Fruit fly (Drosophila melanogaster) whole organism, embryonic: ENCODE results near the gene Lamtor5.

Source experiments
- ATbp ChIP-seq: fragments of 200-800 bp; sonication (Bioruptor generic); optimal IDR thresholded peaks from 2 replicates; lab custom pipeline; 2017; ENCODE audit warnings: missing biosample characterization, mild to moderate bottlenecking, missing genetic modification characterization, missing genetic modification reagents
- C15 ChIP-seq: fragments of 200-800 bp; sonication (Bioruptor generic); IDR thresholded peaks from 3 replicates; pipeline ENCODE4 v1.3.6; 2022; ENCODE audit warnings: missing biosample characterization, missing genetic modification characterization
- CG10274 ChIP-seq: fragments of 200-800 bp; sonication (Bioruptor generic); optimal IDR thresholded peaks from 3 replicates; lab custom pipeline; 2017; ENCODE audit warnings: missing biosample characterization, mild to moderate bottlenecking, missing genetic modification characterization
- CG10321 ChIP-seq: fragments of 200-800 bp; sonication (Bioruptor generic); IDR thresholded peaks from 2 replicates; pipeline ENCODE4 v1.3.6; 2022; ENCODE audit warnings: missing biosample characterization, missing genetic modification characterization
- CG12219 ChIP-seq: fragments of 200-800 bp; sonication (Bioruptor generic); optimal IDR thresholded peaks from 3 replicates; lab custom pipeline; 2018; ENCODE audit warnings: missing biosample characterization, mild to moderate bottlenecking, missing genetic modification characterization
- CG13287 ChIP-seq: fragments of 200-800 bp; sonication (Bioruptor generic); IDR thresholded peaks from 2 replicates; pipeline ENCODE4 v1.3.6; 2022; ENCODE audit warnings: missing biosample characterization, missing genetic modification characterization; ENCODE audit not compliant: partially characterized antibody
- CG18619 ChIP-seq: fragments of 200-800 bp; sonication (Bioruptor generic); optimal IDR thresholded peaks from 3 replicates; lab custom pipeline; 2017; ENCODE audit warnings: missing biosample characterization, mild to moderate bottlenecking, missing genetic modification characterization
- CG2129 ChIP-seq: fragments of 200-800 bp; sonication (Bioruptor generic); IDR thresholded peaks from 2 replicates; pipeline ENCODE4 v1.3.6; 2022; ENCODE audit warnings: missing biosample characterization, missing genetic modification characterization; ENCODE audit not compliant: partially characterized antibody
- CG3281 ChIP-seq: fragments of 200-800 bp; sonication (Bioruptor generic); optimal IDR thresholded peaks from 3 replicates; lab custom pipeline; 2017; ENCODE audit warnings: missing biosample characterization, mild to moderate bottlenecking, missing genetic modification characterization
- CG4360 ChIP-seq: fragments of 200-800 bp; sonication (Bioruptor generic); IDR thresholded peaks from 2 replicates; pipeline ENCODE4 v1.3.6; 2022; ENCODE audit warnings: missing biosample characterization, missing genetic modification characterization
- CG7786 ChIP-seq: fragments of 200-800 bp; sonication (Bioruptor generic); optimal IDR thresholded peaks from 2 replicates; lab custom pipeline; 2016; ENCODE audit warnings: missing biosample characterization, missing genetic modification characterization
- CG7928 ChIP-seq: fragments of 200-800 bp; sonication (Bioruptor generic); optimal IDR thresholded peaks from 2 replicates; lab custom pipeline; 2017; ENCODE audit warnings: missing biosample characterization, mild to moderate bottlenecking, missing genetic modification characterization
- CG8290 ChIP-seq, 3 experiments: fragments of 200-800 bp; sonication (Bioruptor generic); optimal IDR thresholded peaks; 2 replicates each; lab custom pipeline; 2016 to 2019; ENCODE audit warnings: missing biosample characterization in 3 of 3, missing genetic modification characterization in 3 of 3, mild to moderate bottlenecking in 2 of 3, moderate library complexity in 1 of 3
- CG8359 ChIP-seq: fragments of 200-800 bp; sonication (Bioruptor generic); optimal IDR thresholded peaks from 2 replicates; lab custom pipeline; 2017; ENCODE audit warnings: missing biosample characterization, mild to moderate bottlenecking, missing genetic modification characterization, borderline replicate concordance
- CG9817 ChIP-seq: fragments of 200-800 bp; sonication (Bioruptor generic); optimal IDR thresholded peaks from 2 replicates; lab custom pipeline; 2018; ENCODE audit warnings: missing biosample characterization, mild to moderate bottlenecking, missing genetic modification characterization, moderate library complexity
- Eip74EF ChIP-seq, 2 experiments: fragments of 200-800 bp in 1 of 2; fragments of >200 bp in 1 of 2; sonication (Bioruptor generic) in 1 of 2; optimal IDR thresholded peaks; 2 replicates each; lab custom pipeline; 2017 to 2019; ENCODE audit warnings: missing biosample characterization in 2 of 2, missing genetic modification characterization in 2 of 2, mild to moderate bottlenecking in 1 of 2, moderate library complexity in 1 of 2
- HmgZ ChIP-seq: fragments of 200-800 bp; sonication (Bioruptor generic); optimal IDR thresholded peaks from 2 replicates; lab custom pipeline; 2018; ENCODE audit warnings: missing biosample characterization, mild to moderate bottlenecking, missing genetic modification characterization
- Hr51 ChIP-seq, 2 experiments: fragments of 200-800 bp; sonication (Bioruptor generic); optimal IDR thresholded peaks; 2 replicates in 1 of 2; 3 replicates in 1 of 2; lab custom pipeline; 2016 to 2018; ENCODE audit warnings: missing biosample characterization in 2 of 2, missing genetic modification characterization in 2 of 2, mild to moderate bottlenecking in 1 of 2, moderate library complexity in 1 of 2
- Kr ChIP-seq: fragments of 200-800 bp; sonication (Bioruptor generic); optimal IDR thresholded peaks from 2 replicates; lab custom pipeline; 2017; ENCODE audit warnings: missing biosample characterization, mild to moderate bottlenecking, missing genetic modification characterization
- NC2β ChIP-seq: fragments of 200-800 bp; sonication (Bioruptor generic); optimal IDR thresholded peaks from 2 replicates; lab custom pipeline; 2016; ENCODE audit warnings: missing biosample characterization, missing genetic modification characterization
- Neu2 ChIP-seq: fragments of 200-800 bp; sonication (Bioruptor generic); optimal IDR thresholded peaks from 3 replicates; lab custom pipeline; 2016; ENCODE audit warnings: missing biosample characterization, missing genetic modification characterization, borderline replicate concordance
- Nf-YA ChIP-seq: fragments of 200-800 bp; sonication (Bioruptor generic); IDR thresholded peaks from 2 replicates; pipeline ENCODE4 v1.3.6; 2022; ENCODE audit warnings: missing biosample characterization, missing genetic modification characterization
- Nf-YB ChIP-seq: fragments of 200-800 bp; sonication (Bioruptor generic); optimal IDR thresholded peaks from 3 replicates; lab custom pipeline; 2019; ENCODE audit warnings: missing biosample characterization, mild to moderate bottlenecking, missing genetic modification characterization, moderate library complexity
- Pdp1 ChIP-seq, 2 experiments: fragments of 200-800 bp; sonication (Bioruptor generic); optimal IDR thresholded peaks; 3 replicates each; lab custom pipeline; 2016; ENCODE audit warnings: missing biosample characterization in 2 of 2, missing genetic modification characterization in 2 of 2, mild to moderate bottlenecking in 1 of 2, moderate library complexity in 1 of 2
- Six4 ChIP-seq: fragments of 200-800 bp; sonication (Bioruptor generic); optimal IDR thresholded peaks from 2 replicates; lab custom pipeline; 2016; ENCODE audit warnings: missing biosample characterization, missing genetic modification characterization
- Sry-δ ChIP-seq: fragments of 200-800 bp; sonication (Bioruptor generic); optimal IDR thresholded peaks from 2 replicates; lab custom pipeline; 2016; ENCODE audit warnings: missing biosample characterization, missing genetic modification characterization
- Trl ChIP-seq, 3 experiments: fragments of >200 bp in 2 of 3; fragments of 200-800 bp in 1 of 3; sonication (Bioruptor generic) in 1 of 3; optimal IDR thresholded peaks; 2 replicates in 1 of 3; 3 replicates in 2 of 3; lab custom pipeline; 2016 to 2017; ENCODE audit warnings: missing biosample characterization in 1 of 3, missing genetic modification characterization in 1 of 3
- Vsx1 ChIP-seq: fragments of 200-800 bp; sonication (Bioruptor generic); optimal IDR thresholded peaks from 2 replicates; lab custom pipeline; 2017; ENCODE audit warnings: missing biosample characterization, mild to moderate bottlenecking, missing genetic modification characterization, missing genetic modification reagents
- ab ChIP-seq: fragments of 200-800 bp; sonication (Bioruptor generic); optimal IDR thresholded peaks from 2 replicates; lab custom pipeline; 2016; ENCODE audit warnings: missing biosample characterization, missing genetic modification characterization
- ase ChIP-seq: fragments of 200-800 bp; sonication (Bioruptor generic); IDR thresholded peaks from 3 replicates; pipeline ENCODE4 v1.3.6; 2022; ENCODE audit warnings: missing biosample characterization, missing genetic modification characterization
- chinmo ChIP-seq: fragments of 200-800 bp; sonication (Bioruptor generic); IDR thresholded peaks from 4 replicates; pipeline ENCODE4 v1.3.6; 2022; ENCODE audit warnings: missing biosample characterization, missing genetic modification characterization; ENCODE audit not compliant: partially characterized antibody
- cwo ChIP-seq: fragments of 200-800 bp; sonication (Bioruptor generic); optimal IDR thresholded peaks from 3 replicates; lab custom pipeline; 2017; ENCODE audit warnings: missing biosample characterization, missing genetic modification characterization, mild to moderate bottlenecking, moderate library complexity, missing genetic modification reagents
- eve ChIP-seq, 2 experiments: fragments of >200 bp; optimal IDR thresholded peaks; 2 replicates each; lab custom pipeline; 2017; ENCODE audit warnings: missing biosample characterization in 2 of 2, missing genetic modification characterization in 2 of 2
- ham ChIP-seq: fragments of 200-800 bp; sonication (Bioruptor generic); IDR thresholded peaks from 2 replicates; pipeline ENCODE4 v1.3.6; 2022; ENCODE audit warnings: missing biosample characterization, missing genetic modification characterization
- lov ChIP-seq, 2 experiments: fragments of 200-800 bp in 1 of 2; fragments of >200 bp in 1 of 2; sonication (Bioruptor generic) in 1 of 2; IDR thresholded peaks in 1 of 2; optimal IDR thresholded peaks in 1 of 2; 2 replicates in 1 of 2; 3 replicates in 1 of 2; pipeline versions ENCODE4 v1.3.6 to Lab custom; 2017 to 2022; ENCODE audit warnings: missing biosample characterization in 1 of 2, missing genetic modification characterization in 1 of 2
- phol ChIP-seq: fragments of 200-800 bp; sonication (Bioruptor generic); optimal IDR thresholded peaks from 3 replicates; lab custom pipeline; 2018; ENCODE audit warnings: missing biosample characterization, mild to moderate bottlenecking, missing genetic modification characterization, moderate library complexity
- pita ChIP-seq: fragments of 200-800 bp; sonication (Bioruptor generic); optimal IDR thresholded peaks from 2 replicates; lab custom pipeline; 2017; ENCODE audit warnings: missing biosample characterization, mild to moderate bottlenecking, missing genetic modification characterization
- salm ChIP-seq: fragments of 200-800 bp; sonication (Bioruptor generic); optimal IDR thresholded peaks from 2 replicates; lab custom pipeline; 2018; ENCODE audit warnings: missing biosample characterization, mild to moderate bottlenecking, missing genetic modification characterization
- scrt ChIP-seq: fragments of 200-800 bp; sonication (Bioruptor generic); optimal IDR thresholded peaks from 2 replicates; lab custom pipeline; 2018; ENCODE audit warnings: missing biosample characterization, mild to moderate bottlenecking, missing genetic modification characterization, moderate library complexity
- sd ChIP-seq: fragments of 200-800 bp; sonication (Bioruptor generic); optimal IDR thresholded peaks from 3 replicates; lab custom pipeline; 2018; ENCODE audit warnings: missing biosample characterization, mild to moderate bottlenecking, missing genetic modification characterization, moderate library complexity
- sens-2 ChIP-seq: fragments of 200-800 bp; sonication (Bioruptor generic); IDR thresholded peaks from 2 replicates; pipeline ENCODE4 v1.3.6; 2022; ENCODE audit warnings: missing biosample characterization, missing genetic modification characterization
- slou ChIP-seq: fragments of 200-800 bp; sonication (Bioruptor generic); optimal IDR thresholded peaks from 3 replicates; lab custom pipeline; 2016; ENCODE audit warnings: missing biosample characterization, missing genetic modification characterization
- tgo ChIP-seq: fragments of 200-800 bp; sonication (Bioruptor generic); IDR thresholded peaks from 3 replicates; pipeline ENCODE4 v1.3.6; 2022; ENCODE audit warnings: missing biosample characterization, missing genetic modification characterization
- ttk ChIP-seq: fragments of 200-800 bp; sonication (Bioruptor generic); IDR thresholded peaks from 2 replicates; pipeline ENCODE4 v2.1.2; 2022; ENCODE audit warnings: missing biosample characterization, missing genetic modification characterization
- tup ChIP-seq: fragments of 200-800 bp; sonication (Bioruptor generic); optimal IDR thresholded peaks from 2 replicates; lab custom pipeline; 2016; ENCODE audit warnings: missing biosample characterization, mild to moderate bottlenecking, missing genetic modification characterization, moderate library complexity
- usp ChIP-seq: fragments of >200 bp; optimal IDR thresholded peaks from 2 replicates; lab custom pipeline; 2017; ENCODE audit warnings: missing biosample characterization, missing genetic modification characterization
- vfl ChIP-seq: fragments of 200-800 bp; sonication (Bioruptor generic); optimal IDR thresholded peaks from 2 replicates; lab custom pipeline; 2016; ENCODE audit warnings: missing biosample characterization, missing genetic modification characterization
- vnd ChIP-seq: fragments of 200-800 bp; sonication (Bioruptor generic); IDR thresholded peaks from 3 replicates; pipeline ENCODE4 v1.3.6; 2022; ENCODE audit warnings: missing biosample characterization, missing genetic modification characterization; ENCODE audit not compliant: partially characterized antibody

Lamtor5 gene

dm6 chrX:1879606-1880110 lies 20.9 kb upstream of the Lamtor5 start, which contains the start of gene CG14818 (continued):
- TF ChIP-seq sens-2 (GFP tag; lab: Robert Waterston, UW) = peak; percentile 40; the same call in 1 of the 2 replicates
- peak; percentile 53 for TF ChIP-seq ab (GFP tag; lab: Kevin White, UChicago)
- peak; percentile 58; the same call in 2 of the 3 replicates for TF ChIP-seq tgo (GFP tag; lab: Robert Waterston, UW)
- TF ChIP-seq Six4 (GFP tag; lab: Kevin White, UChicago) = peak; percentile 15
- TF ChIP-seq sd (tag; lab: Kevin White, UChicago) = no peak
- TF ChIP-seq Kr (GFP tag; lab: Kevin White, UChicago) = no peak
- TF ChIP-seq Neu2 = no peak
- no peak for TF ChIP-seq lov (optimal IDR thresholded peaks at IDR 0.05; lab: Kevin White, UChicago)
- TF ChIP-seq lov (GFP tag; IDR thresholded peaks at IDR 0.05; lab: Robert Waterston, UW) = no peak
- no peak for TF ChIP-seq CG10274
- TF ChIP-seq CG2129 (GFP tag; lab: Robert Waterston, UW) = peak; percentile 87
- TF ChIP-seq CG8359 = no peak
- no peak for TF ChIP-seq NC2β
- TF ChIP-seq C15 (GFP tag; lab: Robert Waterston, UW) = no peak
- no peak for TF ChIP-seq ATbp (GFP tag; lab: Kevin White, UChicago)
- TF ChIP-seq CG7786 (GFP tag; lab: Kevin White, UChicago) = peak; percentile 74
- no peak for TF ChIP-seq ham (GFP tag; lab: Robert Waterston, UW)
- TF ChIP-seq vfl (GFP tag; lab: Kevin White, UChicago) = peak; percentile 43
- no peak for TF ChIP-seq slou (GFP tag; lab: Kevin White, UChicago)
- TF ChIP-seq pita (GFP tag; lab: Kevin White, UChicago) = no peak
- TF ChIP-seq HmgZ = peak; percentile 60
- TF ChIP-seq CG8290 (GFP tag; optimal IDR thresholded peaks at IDR 0.05; lab: Kevin White, UChicago) = peak; percentile 67
- TF ChIP-seq CG8290 (tag; optimal IDR thresholded peaks at IDR 0.05; lab: Kevin White, UChicago) = peak in 1 of 2 experiments; percentile 86
- TF ChIP-seq CG10321 = 0 out of 2 replicates have a peak, but pooled peaks have one; percentile 15
- peak; percentile 88 for TF ChIP-seq Sry-δ (GFP tag; lab: Kevin White, UChicago)
- TF ChIP-seq Hr51 (GFP tag; optimal IDR thresholded peaks at IDR 0.05; lab: Kevin White, UChicago) = peak; percentile 41 to 45
- peak; percentile 79 for TF ChIP-seq Nf-YB (GFP tag; lab: Kevin White, UChicago)
- TF ChIP-seq usp (GFP tag; lab: Kevin White, UChicago) = no peak
- peak; percentile 36 to 63 for TF ChIP-seq Pdp1 (GFP tag; optimal IDR thresholded peaks at IDR 0.05; lab: Kevin White, UChicago)
- TF ChIP-seq phol (tag; lab: Kevin White, UChicago) = peak; percentile 63
- TF ChIP-seq CG12219 (GFP tag; lab: Kevin White, UChicago) = peak; percentile 38
- no peak for TF ChIP-seq CG4360
- TF ChIP-seq CG18619 = peak; percentile 49
- TF ChIP-seq Vsx1 (GFP tag; lab: Kevin White, UChicago) = no peak
- TF ChIP-seq scrt = no peak
- TF ChIP-seq eve (GFP tag; optimal IDR thresholded peaks at IDR 0.05; lab: Kevin White, UChicago) = peak in 1 of 2 experiments; percentile 13
- TF ChIP-seq CG9817 (tag; lab: Kevin White, UChicago) = peak; percentile 78

- peak; percentile 38 for TF ChIP-seq cwo
- no peak for TF ChIP-seq ase
- peak; percentile 70 for TF ChIP-seq CG13287
- TF ChIP-seq Eip74EF (GFP tag; optimal IDR thresholded peaks at IDR 0.05; lab: Kevin White, UChicago) = peak in 1 of 2 experiments; percentile 55
- TF ChIP-seq Trl (optimal IDR thresholded peaks at IDR 0.05; lab: Kevin White, UChicago) = no peak
- peak; percentile 40 for TF ChIP-seq Trl (GFP tag; optimal IDR thresholded peaks at IDR 0.05; lab: Kevin White, UChicago)
- no peak for TF ChIP-seq Nf-YA (GFP tag; lab: Robert Waterston, UW)
- no peak for TF ChIP-seq CG7928
- TF ChIP-seq salm (tag; lab: Kevin White, UChicago) = peak; percentile 70
- 0 out of 3 replicates have a peak, but pooled peaks have one; percentile 31 for TF ChIP-seq vnd (GFP tag; lab: Robert Waterston, UW)
- peak; percentile 89 for TF ChIP-seq CG3281 (GFP tag; lab: Kevin White, UChicago)
- no peak for TF ChIP-seq ttk (GFP tag; lab: Robert Waterston, UW)
- no peak for TF ChIP-seq chinmo
- TF ChIP-seq tup (GFP tag; lab: Kevin White, UChicago) = no peak
Observed at dm6 chrX:1877107-1877736, 18.5 kb upstream of the Lamtor5 start, which contains the start of the genes CG14817 and CG14805. Gene CG14817 (minus strand): TSS chrX:1877270. Gene CG14805 (plus strand): TSS chrX:1877317.
